Worm (Caenorhabditis elegans) whole organism, late embryonic: Measurements from ENCODE around the gene F28F5.4.

Source experiments
- C08G9.2 ChIP-seq: sonication (generic microtip); optimal IDR thresholded peaks from 2 replicates; lab custom pipeline; 2016; ENCODE audit warnings: mild to moderate bottlenecking, missing genetic modification characterization, moderate library complexity, missing compliant biosample characterization
- C38D4.7 ChIP-seq: fragments of 200-800 bp; sonication (Bioruptor generic); optimal IDR thresholded peaks from 2 replicates; lab custom pipeline; 2018; ENCODE audit warnings: mild to moderate bottlenecking, missing genetic modification characterization, moderate library complexity, missing compliant biosample characterization
- K09A11.1 ChIP-seq: sonication (generic microtip); optimal IDR thresholded peaks from 2 replicates; lab custom pipeline; 2017; ENCODE audit warnings: antibody characterized with exemption, mild to moderate bottlenecking, missing genetic modification characterization, missing compliant biosample characterization; ENCODE audit not compliant: insufficient read depth
- T23F11.4 ChIP-seq: fragments of 200-800 bp; sonication (Bioruptor generic); optimal IDR thresholded peaks from 2 replicates; lab custom pipeline; 2018; ENCODE audit warnings: mild to moderate bottlenecking, missing genetic modification characterization, missing compliant biosample characterization
- Y22D7AL.16 ChIP-seq: sonication (generic microtip); optimal IDR thresholded peaks from 2 replicates; lab custom pipeline; 2016; ENCODE audit warnings: missing genetic modification characterization, missing compliant biosample characterization
- ceh-14 ChIP-seq: sonication (generic microtip); optimal IDR thresholded peaks from 2 replicates; lab custom pipeline; 2016; ENCODE audit warnings: missing genotype, missing genetic modification characterization, missing compliant biosample characterization
- ceh-45 ChIP-seq: fragments of 200-800 bp; sonication (Bioruptor generic); IDR thresholded peaks from 2 replicates; pipeline ENCODE4 v1.3.6; 2022; ENCODE audit warnings: missing genetic modification reagents, missing genetic modification characterization, missing compliant biosample characterization
- ceh-48 ChIP-seq: sonication (generic microtip); optimal IDR thresholded peaks from 2 replicates; lab custom pipeline; 2016; ENCODE audit warnings: missing genetic modification characterization, inconsistent platforms, missing compliant biosample characterization
- ceh-6 ChIP-seq: fragments of 200-800 bp; sonication (Bioruptor generic); optimal IDR thresholded peaks from 2 replicates; lab custom pipeline; 2018; ENCODE audit warnings: mild to moderate bottlenecking, missing genetic modification characterization, missing compliant biosample characterization
- elt-2 ChIP-seq: sonication (generic microtip); optimal IDR thresholded peaks from 2 replicates; lab custom pipeline; 2016; ENCODE audit warnings: missing genetic modification reagents, missing genetic modification characterization, missing compliant biosample characterization
- elt-4 ChIP-seq: sonication (generic microtip); optimal IDR thresholded peaks from 2 replicates; lab custom pipeline; 2016; ENCODE audit warnings: missing genetic modification characterization, missing compliant biosample characterization
- fkh-6 ChIP-seq: sonication (generic microtip); optimal IDR thresholded peaks from 2 replicates; lab custom pipeline; 2016; ENCODE audit warnings: missing genetic modification characterization, missing compliant biosample characterization
- gmeb-2 ChIP-seq: sonication (generic microtip); optimal IDR thresholded peaks from 2 replicates; lab custom pipeline; 2016; ENCODE audit warnings: missing genetic modification characterization, inconsistent platforms, missing compliant biosample characterization
- hlh-6 ChIP-seq: sonication (generic microtip); optimal IDR thresholded peaks from 2 replicates; lab custom pipeline; 2016; ENCODE audit warnings: missing genotype, missing genetic modification characterization, missing compliant biosample characterization
- lin-11 ChIP-seq: fragments of 200-800 bp; sonication (Bioruptor generic); optimal IDR thresholded peaks from 2 replicates; lab custom pipeline; 2018; ENCODE audit warnings: mild to moderate bottlenecking, missing genetic modification characterization, missing compliant biosample characterization
- madf-2 ChIP-seq: sonication (generic microtip); optimal IDR thresholded peaks from 2 replicates; lab custom pipeline; 2017; ENCODE audit warnings: missing genetic modification characterization, missing compliant biosample characterization
- nfya-1 ChIP-seq: sonication (generic microtip); optimal IDR thresholded peaks from 2 replicates; lab custom pipeline; 2017; ENCODE audit warnings: missing genetic modification characterization, mild to moderate bottlenecking, missing compliant biosample characterization, antibody characterized with exemption, moderate library complexity
- nhr-232 ChIP-seq: sonication (generic microtip); optimal IDR thresholded peaks from 2 replicates; lab custom pipeline; 2016; ENCODE audit warnings: missing genetic modification characterization, missing compliant biosample characterization
- npax-4 ChIP-seq: sonication (generic microtip); optimal IDR thresholded peaks from 2 replicates; lab custom pipeline; 2016; ENCODE audit warnings: missing genetic modification characterization, missing compliant biosample characterization
- odd-2 ChIP-seq: sonication (generic microtip); optimal IDR thresholded peaks from 2 replicates; lab custom pipeline; 2017; ENCODE audit warnings: antibody characterized with exemption, mild to moderate bottlenecking, missing genetic modification characterization, missing compliant biosample characterization
- pag-3 ChIP-seq: sonication (generic microtip); optimal IDR thresholded peaks from 2 replicates; lab custom pipeline; 2016; ENCODE audit warnings: missing compliant biosample characterization, missing genetic modification characterization, borderline replicate concordance
- pat-9 ChIP-seq: fragments of 200-800 bp; sonication (Bioruptor generic); optimal IDR thresholded peaks from 2 replicates; lab custom pipeline; 2018; ENCODE audit warnings: mild to moderate bottlenecking, missing genetic modification characterization, moderate library complexity, missing compliant biosample characterization
- pros-1 ChIP-seq: fragments of 150-350 bp; optimal IDR thresholded peaks from 2 replicates; lab custom pipeline; 2014; ENCODE audit warnings: missing biosample characterization, missing genetic modification reagents, missing genetic modification characterization
- syd-9 ChIP-seq: sonication (generic microtip); optimal IDR thresholded peaks from 2 replicates; lab custom pipeline; 2016; ENCODE audit warnings: mild to moderate bottlenecking, missing genetic modification characterization, moderate library complexity, missing compliant biosample characterization
- tbx-2 ChIP-seq: sonication (generic microtip); optimal IDR thresholded peaks from 2 replicates; lab custom pipeline; 2016; ENCODE audit warnings: missing genetic modification characterization, missing compliant biosample characterization
- tbx-7 ChIP-seq: sonication (generic microtip); optimal IDR thresholded peaks from 2 replicates; lab custom pipeline; 2016; ENCODE audit warnings: missing genotype, missing genetic modification characterization, missing compliant biosample characterization
- unc-3 ChIP-seq, 2 experiments: fragments of 200-800 bp in 1 of 2; sonication (Bioruptor generic) in 1 of 2; sonication (generic microtip) in 1 of 2; conservative IDR thresholded peaks in 1 of 2; optimal IDR thresholded peaks in 1 of 2; 2 replicates each; pipeline versions ENCODE4 v1.3.6 to Lab custom; 2016 to 2022; ENCODE audit warnings: missing compliant biosample characterization in 2 of 2, missing genetic modification characterization in 2 of 2, missing genetic modification reagents in 1 of 2
- unc-86 ChIP-seq: sonication (generic microtip); optimal IDR thresholded peaks from 2 replicates; lab custom pipeline; 2016; ENCODE audit warnings: missing genetic modification characterization, missing compliant biosample characterization
- ztf-16 ChIP-seq: sonication (generic microtip); optimal IDR thresholded peaks from 2 replicates; lab custom pipeline; 2017; ENCODE audit warnings: missing genetic modification characterization, missing compliant biosample characterization

Gene F28F5.4

DNA sequence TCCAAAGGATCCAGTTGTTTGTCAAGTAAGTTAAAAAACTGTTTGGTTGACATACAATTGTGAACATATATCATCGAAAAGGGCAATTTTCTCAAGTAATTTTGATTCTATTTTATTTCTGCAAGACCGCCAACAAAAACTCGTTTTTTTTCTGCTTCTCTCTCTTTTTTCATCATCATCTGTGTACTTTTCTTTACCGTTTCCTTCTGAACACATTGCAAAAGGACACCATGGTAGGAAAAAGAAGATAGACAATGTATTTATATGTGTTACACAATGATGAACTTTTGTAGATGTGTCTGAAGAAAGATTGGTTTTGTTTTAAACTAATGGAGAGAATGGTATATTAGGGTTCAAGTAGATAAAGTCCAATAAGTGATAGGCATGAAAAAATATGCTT is 17.9 kb downstream of the F28F5.4 start:
- TF ChIP-seq lin-11 (no peak), elt-4 (tag; lab: Kevin White, UChicago) (no peak), unc-86 (no peak), ceh-6 (GFP tag; lab: Kevin White, UChicago) (no peak), C08G9.2 (tag; lab: Kevin White, UChicago) (no peak), pros-1 (tag; lab: Kevin White, UChicago) (no peak), ceh-14 (tag; lab: Kevin White, UChicago) (no peak), ztf-16 (tag; lab: Kevin White, UChicago) (no peak)

DNA sequence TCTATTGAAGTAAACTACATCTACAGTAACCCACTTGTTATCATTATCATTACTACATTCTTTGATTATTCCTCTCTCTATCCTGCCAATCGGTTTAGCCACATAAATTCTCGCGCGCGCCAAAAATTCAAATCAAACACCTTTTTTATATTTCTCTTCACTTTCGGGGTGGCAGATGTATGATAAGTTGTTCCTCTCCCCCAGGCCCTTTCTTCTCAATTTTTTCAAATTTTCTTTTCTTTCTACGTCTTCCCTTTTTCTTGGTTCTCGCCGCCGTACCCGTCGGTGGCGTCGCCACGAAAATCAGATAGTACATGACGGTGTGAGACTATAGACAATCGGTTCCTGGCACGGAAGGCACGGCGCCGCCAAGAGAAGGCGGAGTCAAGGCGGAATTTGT is 18.9 kb downstream of the F28F5.4 start, which contains the start of gene R05H11.2:
Gene R05H11.2, plus strand, starts transcription at position 333 of the 400 bp plus-strand sequence.
- no peak for TF ChIP-seq tbx-7
- TF ChIP-seq gmeb-2 = no peak
- no peak for TF ChIP-seq tbx-2 (tag; lab: Kevin White, UChicago)
- no peak for TF ChIP-seq npax-4 (tag; lab: Kevin White, UChicago)
- no peak for TF ChIP-seq ceh-48 (tag; lab: Kevin White, UChicago)
- TF ChIP-seq madf-2 = no peak
- no peak for TF ChIP-seq Y22D7AL.16 (tag; lab: Kevin White, UChicago)
- no peak for TF ChIP-seq nfya-1 (tag; lab: Kevin White, UChicago)
- TF ChIP-seq unc-3 (GFP tag; conservative IDR thresholded peaks at IDR 0.05; lab: Robert Waterston, UW) = no peak
- no peak for TF ChIP-seq unc-3 (tag; optimal IDR thresholded peaks at IDR 0.05; lab: Kevin White, UChicago)
- TF ChIP-seq K09A11.1 (tag; lab: Kevin White, UChicago) = no peak
- TF ChIP-seq nhr-232 (tag; lab: Kevin White, UChicago) = no peak
- no peak for TF ChIP-seq fkh-6 (tag; lab: Kevin White, UChicago)
- no peak for TF ChIP-seq pag-3 (tag; lab: Kevin White, UChicago)
- TF ChIP-seq ceh-14 (tag; lab: Kevin White, UChicago) = no peak
- no peak for TF ChIP-seq ceh-45
- no peak for TF ChIP-seq syd-9 (tag; lab: Kevin White, UChicago)
- TF ChIP-seq hlh-6 (tag; lab: Kevin White, UChicago) = no peak
- TF ChIP-seq pat-9 (tag; lab: Kevin White, UChicago) = no peak

- TF ChIP-seq elt-2 (tag; lab: Kevin White, UChicago) (no peak), odd-2 (no peak), elt-4 (tag; lab: Kevin White, UChicago) (no peak), T23F11.4 (GFP tag; lab: Kevin White, UChicago) (no peak), C38D4.7 (GFP tag; lab: Kevin White, UChicago) (no peak)
- TF ChIP-seq, all 69 proteins: peak for 0
Observed at ce11 chrIII:6795326-6795725, 21.5 kb downstream of the F28F5.4 start, which contains the start of gene R05H11.1. TSS of gene R05H11.1 (plus strand) at chrIII:6795626.
